Worm (Caenorhabditis elegans) whole organism, late embryonic: ENCODE data around the gene F20D12.12.

Experiments used
- Y22D7AL.16 ChIP-seq: sonication (generic microtip); optimal IDR thresholded peaks from 2 replicates; lab custom pipeline; 2016; ENCODE audit warnings: missing genetic modification characterization, missing compliant biosample characterization
- ahr-1 ChIP-seq: sonication (generic microtip); optimal IDR thresholded peaks from 2 replicates; lab custom pipeline; 2016; ENCODE audit warnings: missing genetic modification characterization, missing compliant biosample characterization
- ama-1 ChIP-seq: fragments of 150-350 bp; optimal IDR thresholded peaks from 2 replicates; lab custom pipeline; 2014
- ceh-24 ChIP-seq: sonication (generic microtip); optimal IDR thresholded peaks from 2 replicates; lab custom pipeline; 2016; ENCODE audit warnings: mild to moderate bottlenecking, missing genetic modification characterization, missing compliant biosample characterization
- ceh-30 ChIP-seq: fragments of 150-350 bp; optimal IDR thresholded peaks from 2 replicates; lab custom pipeline; 2014; ENCODE audit warnings: missing biosample characterization, missing genetic modification characterization
- ceh-31 ChIP-seq: sonication (generic microtip); optimal IDR thresholded peaks from 2 replicates; lab custom pipeline; 2016; ENCODE audit warnings: missing genetic modification characterization, missing compliant biosample characterization
- ceh-45 ChIP-seq: fragments of 200-800 bp; sonication (Bioruptor generic); IDR thresholded peaks from 2 replicates; pipeline ENCODE4 v1.3.6; 2022; ENCODE audit warnings: missing genetic modification reagents, missing genetic modification characterization, missing compliant biosample characterization
- ceh-6 ChIP-seq: fragments of 200-800 bp; sonication (Bioruptor generic); optimal IDR thresholded peaks from 2 replicates; lab custom pipeline; 2018; ENCODE audit warnings: mild to moderate bottlenecking, missing genetic modification characterization, missing compliant biosample characterization
- dmd-4 ChIP-seq: sonication (generic microtip); optimal IDR thresholded peaks from 2 replicates; lab custom pipeline; 2016; ENCODE audit warnings: borderline replicate concordance, missing genetic modification characterization, missing compliant biosample characterization
- dve-1 ChIP-seq: sonication (generic microtip); optimal IDR thresholded peaks from 2 replicates; lab custom pipeline; 2017; ENCODE audit warnings: antibody characterized with exemption, mild to moderate bottlenecking, missing genetic modification characterization, missing compliant biosample characterization
- elt-2 ChIP-seq: sonication (generic microtip); optimal IDR thresholded peaks from 2 replicates; lab custom pipeline; 2016; ENCODE audit warnings: missing genetic modification reagents, missing genetic modification characterization, missing compliant biosample characterization
- elt-4 ChIP-seq: sonication (generic microtip); optimal IDR thresholded peaks from 2 replicates; lab custom pipeline; 2016; ENCODE audit warnings: missing genetic modification characterization, missing compliant biosample characterization
- fax-1 ChIP-seq: sonication (generic microtip); optimal IDR thresholded peaks from 2 replicates; lab custom pipeline; 2016; ENCODE audit warnings: missing genotype, missing genetic modification characterization, missing compliant biosample characterization
- fkh-10 ChIP-seq: fragments of 150-350 bp; optimal IDR thresholded peaks from 2 replicates; lab custom pipeline; 2014; ENCODE audit warnings: missing biosample characterization, missing genetic modification reagents, missing genetic modification characterization
- hlh-13 ChIP-seq: fragments of 200-800 bp; sonication (Bioruptor generic); optimal IDR thresholded peaks from 2 replicates; lab custom pipeline; 2018; ENCODE audit warnings: mild to moderate bottlenecking, missing genetic modification characterization, missing compliant biosample characterization
- hlh-30 ChIP-seq: sonication (generic microtip); optimal IDR thresholded peaks from 2 replicates; lab custom pipeline; 2017; ENCODE audit warnings: antibody characterized with exemption, missing genetic modification characterization, missing compliant biosample characterization; ENCODE audit not compliant: insufficient read depth
- hlh-8 ChIP-seq: sonication (generic microtip); optimal IDR thresholded peaks from 2 replicates; lab custom pipeline; 2016; ENCODE audit warnings: missing genotype, missing genetic modification characterization, missing compliant biosample characterization
- lim-6 ChIP-seq: sonication (generic microtip); optimal IDR thresholded peaks from 2 replicates; lab custom pipeline; 2016; ENCODE audit warnings: missing genetic modification characterization, missing compliant biosample characterization
- mec-3 ChIP-seq: sonication (generic microtip); optimal IDR thresholded peaks from 2 replicates; lab custom pipeline; 2016; ENCODE audit warnings: borderline replicate concordance, missing genetic modification characterization, missing compliant biosample characterization
- nfya-1 ChIP-seq: sonication (generic microtip); optimal IDR thresholded peaks from 2 replicates; lab custom pipeline; 2017; ENCODE audit warnings: missing genetic modification characterization, mild to moderate bottlenecking, missing compliant biosample characterization, antibody characterized with exemption, moderate library complexity
- nhr-11 ChIP-seq: fragments of 150-350 bp; optimal IDR thresholded peaks from 2 replicates; lab custom pipeline; 2014; ENCODE audit warnings: missing biosample characterization, missing genetic modification characterization
- pat-9 ChIP-seq: fragments of 200-800 bp; sonication (Bioruptor generic); optimal IDR thresholded peaks from 2 replicates; lab custom pipeline; 2018; ENCODE audit warnings: mild to moderate bottlenecking, missing genetic modification characterization, moderate library complexity, missing compliant biosample characterization
- pax-1 ChIP-seq: fragments of 150-350 bp; optimal IDR thresholded peaks from 2 replicates; lab custom pipeline; 2014; ENCODE audit warnings: missing biosample characterization, missing genetic modification characterization
- pha-2 ChIP-seq: sonication (generic microtip); optimal IDR thresholded peaks from 2 replicates; lab custom pipeline; 2017; ENCODE audit warnings: mild to moderate bottlenecking, missing genetic modification characterization, missing compliant biosample characterization
- pqm-1 ChIP-seq: sonication (generic microtip); optimal IDR thresholded peaks from 2 replicates; lab custom pipeline; 2016; ENCODE audit warnings: missing genetic modification characterization, missing compliant biosample characterization
- sox-4 ChIP-seq: sonication (generic microtip); optimal IDR thresholded peaks from 2 replicates; lab custom pipeline; 2017; ENCODE audit warnings: mild to moderate bottlenecking, missing genetic modification characterization, inconsistent platforms, missing compliant biosample characterization
- syd-9 ChIP-seq: sonication (generic microtip); optimal IDR thresholded peaks from 2 replicates; lab custom pipeline; 2016; ENCODE audit warnings: mild to moderate bottlenecking, missing genetic modification characterization, moderate library complexity, missing compliant biosample characterization
- ttx-3 ChIP-seq: sonication (generic microtip); optimal IDR thresholded peaks from 2 replicates; lab custom pipeline; 2016; ENCODE audit warnings: missing genetic modification reagents, missing genetic modification characterization, missing compliant biosample characterization
- unc-3 ChIP-seq, 2 experiments: fragments of 200-800 bp in 1 of 2; sonication (Bioruptor generic) in 1 of 2; sonication (generic microtip) in 1 of 2; conservative IDR thresholded peaks in 1 of 2; optimal IDR thresholded peaks in 1 of 2; 2 replicates each; pipeline versions ENCODE4 v1.3.6 to Lab custom; 2016 to 2022; ENCODE audit warnings: missing compliant biosample characterization in 2 of 2, missing genetic modification characterization in 2 of 2, missing genetic modification reagents in 1 of 2
- unc-42 ChIP-seq: sonication (generic microtip); optimal IDR thresholded peaks from 2 replicates; lab custom pipeline; 2016; ENCODE audit warnings: missing genotype, missing genetic modification characterization, missing compliant biosample characterization
- unc-86 ChIP-seq: sonication (generic microtip); optimal IDR thresholded peaks from 2 replicates; lab custom pipeline; 2016; ENCODE audit warnings: missing genetic modification characterization, missing compliant biosample characterization

Gene F20D12.12

DNA sequence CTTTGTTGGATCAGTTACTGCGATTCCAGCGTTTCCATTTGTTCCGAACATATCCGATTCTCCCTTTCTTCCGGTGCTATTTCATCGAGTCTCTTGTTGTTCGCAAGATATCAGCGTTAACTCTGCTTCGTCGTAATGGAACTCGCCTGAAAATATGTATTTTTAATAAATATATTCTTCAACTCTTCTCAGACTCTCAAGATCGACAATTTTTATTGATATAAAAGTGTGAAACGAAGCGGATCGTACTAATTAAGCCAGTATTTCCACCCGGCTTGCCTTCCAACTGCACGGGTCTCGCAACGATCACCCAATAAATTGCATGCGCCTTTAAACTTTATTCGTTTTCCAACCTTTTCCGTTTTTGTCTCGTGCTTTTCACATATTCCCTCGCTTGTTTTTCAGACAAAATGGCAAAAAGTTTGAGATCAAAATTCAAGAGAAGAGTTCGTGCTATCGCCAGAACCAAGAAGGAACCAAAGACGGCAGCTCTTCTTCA lies 23.2 kb upstream of the F20D12.12 start, which contains the start of the genes xpo-3 and C49H3.3:
xpo-3 (minus strand) TSS at position 51 of the 499 bp plus-strand sequence.
C49H3.3 (plus strand) TSS at position 369 of the 499 bp plus-strand sequence.
- TF ChIP-seq syd-9 (tag; lab: Kevin White, UChicago) (no peak), unc-42 (peak; percentile 51), sox-4 (tag; lab: Kevin White, UChicago) (no peak), ceh-45 (GFP tag; lab: Robert Waterston, UW) (no peak), hlh-13 (GFP tag; lab: Kevin White, UChicago) (no peak), ceh-31 (tag; lab: Kevin White, UChicago) (peak; percentile 14), elt-2 (no peak), unc-3 (GFP tag; conservative IDR thresholded peaks at IDR 0.05; lab: Robert Waterston, UW) (no peak), unc-3 (tag; optimal IDR thresholded peaks at IDR 0.05; lab: Kevin White, UChicago) (no peak), ahr-1 (tag; lab: Kevin White, UChicago) (no peak), hlh-30 (tag; lab: Kevin White, UChicago) (peak; percentile 3), ceh-24 (tag; lab: Kevin White, UChicago) (no peak), nhr-11 (no peak)

DNA sequence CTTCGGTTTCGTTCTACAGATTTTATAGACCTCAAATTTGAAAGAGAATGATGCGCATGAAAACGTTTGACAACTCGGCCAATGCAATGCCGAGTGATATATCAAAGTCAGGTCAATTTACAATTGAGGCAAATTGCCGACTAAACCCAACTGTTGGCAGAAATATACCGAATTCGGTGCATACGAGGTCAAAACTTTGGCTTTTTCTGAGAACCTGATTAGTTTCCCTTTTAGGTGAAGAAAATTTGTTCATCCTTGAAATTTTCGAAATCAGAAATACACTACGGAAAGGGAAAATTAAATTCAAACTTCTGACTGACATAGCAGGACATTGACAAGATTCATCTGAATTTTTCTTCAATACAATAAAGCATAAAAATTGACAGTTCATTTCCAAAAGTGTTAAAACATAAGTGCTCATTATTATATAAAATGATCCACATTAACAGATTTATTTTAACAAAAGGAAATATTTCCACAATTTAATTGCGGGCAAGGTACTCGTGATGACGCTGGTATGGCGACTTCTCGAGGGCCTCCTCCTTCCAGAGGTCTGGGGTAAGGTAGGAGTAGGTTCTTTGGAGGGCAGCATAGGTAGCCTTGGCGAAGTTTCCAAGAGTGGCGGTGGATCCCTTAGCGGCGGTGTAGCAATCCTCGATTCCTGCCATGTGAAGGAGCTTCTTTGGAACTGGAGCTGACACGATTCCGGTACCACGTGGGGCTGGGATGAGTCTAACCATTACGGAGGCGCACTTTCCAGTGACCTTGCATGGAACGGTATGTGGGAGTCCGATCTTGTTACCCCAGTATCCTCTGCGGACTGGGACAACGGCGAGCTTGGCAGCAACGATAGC lies 22.0 kb upstream of the F20D12.12 start:
- TF ChIP-seq ceh-30 (no peak), ama-1 (peak; percentile 9), fkh-10 (GFP tag; lab: Kevin White, UChicago) (no peak), dve-1 (tag; lab: Kevin White, UChicago) (no peak), ceh-6 (GFP tag; lab: Kevin White, UChicago) (no peak), elt-4 (peak; percentile 51)

DNA sequence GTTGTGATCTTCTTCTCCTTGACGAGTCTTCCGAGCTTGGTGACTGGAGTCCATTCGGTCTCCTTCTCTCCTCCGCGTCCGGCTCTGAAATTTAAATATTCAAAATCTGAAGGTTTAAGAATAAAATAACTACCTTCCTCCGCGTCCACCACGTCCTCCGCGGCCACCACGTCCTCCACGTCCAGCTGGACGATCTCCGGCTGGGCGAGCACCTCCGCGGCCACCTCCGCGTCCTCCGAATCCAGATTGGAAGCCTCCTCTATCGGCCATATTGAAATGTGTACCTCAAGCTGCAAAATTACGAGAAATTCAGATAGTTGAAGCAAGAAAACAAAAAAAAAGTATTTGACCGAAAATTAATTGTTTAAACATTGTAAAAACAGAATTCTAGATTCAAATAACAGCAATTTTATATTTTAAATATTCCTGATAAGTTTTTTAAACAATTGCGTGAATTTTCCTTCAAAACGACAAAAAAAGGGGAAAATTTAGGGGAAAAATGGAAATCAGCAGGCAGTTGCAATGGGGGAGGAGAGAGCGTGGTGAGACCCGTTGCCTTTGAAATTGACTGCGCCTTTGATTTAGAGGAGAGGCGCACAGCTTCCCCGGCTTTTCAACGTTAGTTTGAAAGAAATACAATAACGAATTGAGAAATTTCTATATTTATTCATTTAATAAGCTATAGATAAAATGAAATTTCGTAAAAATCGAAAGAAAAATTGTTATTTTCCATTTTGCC lies 21.0 kb upstream of the F20D12.12 start, which contains the start of gene rps-2:
rps-2 (minus strand) TSS at position 290 of the 739 bp plus-strand sequence.
- TF ChIP-seq fax-1 (tag; lab: Kevin White, UChicago) (no peak), pha-2 (tag; lab: Kevin White, UChicago) (no peak), ttx-3 (tag; lab: Kevin White, UChicago) (no peak), Y22D7AL.16 (tag; lab: Kevin White, UChicago) (no peak), nfya-1 (tag; lab: Kevin White, UChicago) (peak; percentile 11), elt-4 (no peak)

DNA sequence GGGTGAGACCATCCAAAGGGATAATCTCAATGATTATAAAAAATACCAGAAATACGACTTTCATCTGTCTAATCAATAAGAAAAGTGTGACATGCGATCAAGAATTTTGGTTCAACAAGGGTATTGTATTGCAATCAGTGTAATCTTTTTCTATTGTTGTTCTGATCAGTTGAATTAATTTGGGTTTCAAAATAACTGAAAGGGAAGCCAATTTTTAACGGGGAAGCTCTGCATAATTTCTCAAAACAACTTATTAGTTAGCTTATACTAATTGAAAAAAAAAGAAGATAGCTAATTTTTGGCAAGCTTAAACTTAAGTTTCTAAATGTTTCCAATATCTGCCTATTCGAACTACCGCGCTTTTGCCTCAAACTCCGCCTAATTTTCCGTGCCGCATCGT lies 20.0 kb upstream of the F20D12.12 start, which contains the start of gene C49H3.12:
C49H3.12 (minus strand) TSS at position 101 of the 400 bp plus-strand sequence.
- no peak for TF ChIP-seq dmd-4 (tag; lab: Kevin White, UChicago)
- no peak for TF ChIP-seq lim-6 (tag; lab: Kevin White, UChicago)
- no peak for TF ChIP-seq elt-2
- TF ChIP-seq pat-9 (tag; lab: Kevin White, UChicago): no peak
- TF ChIP-seq pax-1 (tag; lab: Kevin White, UChicago): no peak
- TF ChIP-seq unc-86 (tag; lab: Kevin White, UChicago): no peak
- no peak for TF ChIP-seq pqm-1 (tag; lab: Kevin White, UChicago)
- TF ChIP-seq mec-3 (tag; lab: Kevin White, UChicago): no peak
- no peak for TF ChIP-seq hlh-8 (tag; lab: Kevin White, UChicago)
- TF ChIP-seq fax-1 (tag; lab: Kevin White, UChicago): no peak
